Fruit fly (Drosophila melanogaster) whole organism, wandering third instar larva: ENCODE results near the gene CG7824.

Source experiments
- Abd-B ChIP-seq: fragments of >200 bp; optimal IDR thresholded peaks from 2 replicates; lab custom pipeline; 2017; ENCODE audit warnings: missing biosample characterization, missing genetic modification characterization
- CG32264 ChIP-seq: fragments of 200-800 bp; sonication (Bioruptor generic); optimal IDR thresholded peaks from 2 replicates; lab custom pipeline; 2016; ENCODE audit warnings: missing biosample characterization, missing genetic modification characterization
- CG9705 ChIP-seq: fragments of 200-800 bp; sonication (Bioruptor generic); optimal IDR thresholded peaks from 2 replicates; lab custom pipeline; 2018; ENCODE audit warnings: missing biosample characterization, mild to moderate bottlenecking, missing genetic modification characterization
- CrebA ChIP-seq: fragments of 200-800 bp; sonication (Bioruptor generic); optimal IDR thresholded peaks from 2 replicates; lab custom pipeline; 2016; ENCODE audit warnings: missing biosample characterization, mild to moderate bottlenecking, missing genetic modification characterization, borderline replicate concordance
- Dfd ChIP-seq: fragments of >200 bp; optimal IDR thresholded peaks from 2 replicates; lab custom pipeline; 2017; ENCODE audit warnings: missing biosample characterization, missing genetic modification characterization
- Dif ChIP-seq: fragments of 200-275, 200-300 bp; sonication (Bioruptor generic); optimal IDR thresholded peaks from 2 replicates; lab custom pipeline; 2018; ENCODE audit warnings: missing biosample characterization, missing genetic modification characterization; ENCODE audit not compliant: partially characterized antibody
- GATAd ChIP-seq: sonication (Bioruptor generic); optimal IDR thresholded peaks from 2 replicates; lab custom pipeline; 2016; ENCODE audit warnings: missing biosample characterization, missing genetic modification characterization
- HLH106 ChIP-seq: fragments of 200-800 bp; optimal IDR thresholded peaks from 3 replicates; lab custom pipeline; 2019; ENCODE audit warnings: missing biosample characterization, mild to moderate bottlenecking, missing genetic modification characterization, moderate library complexity
- Hnf4 ChIP-seq: fragments of 200-800 bp; sonication (Bioruptor generic); optimal IDR thresholded peaks from 2 replicates; lab custom pipeline; 2016; ENCODE audit warnings: missing biosample characterization, mild to moderate bottlenecking, missing genetic modification characterization
- Hr78 ChIP-seq: fragments of >200 bp; optimal IDR thresholded peaks from 2 replicates; lab custom pipeline; 2017; ENCODE audit warnings: missing biosample characterization, missing genetic modification characterization
- Hr83 ChIP-seq: fragments of 200-300 bp; sonication (Bioruptor generic); optimal IDR thresholded peaks from 2 replicates; lab custom pipeline; 2016; ENCODE audit warnings: missing biosample characterization, mild to moderate bottlenecking, missing genetic modification characterization, moderate library complexity; ENCODE audit not compliant: poor library complexity, severe bottlenecking
- Jra ChIP-seq: sonication (Bioruptor generic); optimal IDR thresholded peaks from 2 replicates; lab custom pipeline; 2016; ENCODE audit warnings: missing biosample characterization, missing genetic modification characterization
- Mio ChIP-seq: sonication (Bioruptor generic); optimal IDR thresholded peaks from 2 replicates; lab custom pipeline; 2016; ENCODE audit warnings: missing biosample characterization, missing genetic modification characterization
- Myc ChIP-seq: fragments of >200 bp; optimal IDR thresholded peaks from 2 replicates; lab custom pipeline; 2017
- N ChIP-seq: fragments of >200 bp; optimal IDR thresholded peaks from 2 replicates; lab custom pipeline; 2018; ENCODE audit warnings: missing biosample characterization, missing external identifiers, missing genetic modification characterization
- OdsH ChIP-seq: fragments of 200-800 bp; sonication (Bioruptor generic); optimal IDR thresholded peaks from 2 replicates; lab custom pipeline; 2016; ENCODE audit warnings: missing biosample characterization, mild to moderate bottlenecking, missing genetic modification characterization
- Rel ChIP-seq, 2 experiments: fragments of 200-800 bp; sonication (Bioruptor generic) in 1 of 2; optimal IDR thresholded peaks; 2 replicates in 1 of 2; 3 replicates in 1 of 2; lab custom pipeline; 2016 to 2019; ENCODE audit warnings: mild to moderate bottlenecking in 2 of 2, missing biosample characterization in 2 of 2, missing genetic modification characterization in 2 of 2, moderate library complexity in 1 of 2
- Sp1 ChIP-seq: fragments of 200-800 bp; sonication (Bioruptor generic); optimal IDR thresholded peaks from 3 replicates; lab custom pipeline; 2019; ENCODE audit warnings: missing biosample characterization, mild to moderate bottlenecking, missing genetic modification characterization, moderate library complexity
- Vsx2 ChIP-seq: fragments of 200-300, 225-300 bp; sonication (Bioruptor generic); optimal IDR thresholded peaks from 2 replicates; lab custom pipeline; 2018; ENCODE audit warnings: missing biosample characterization, missing genetic modification characterization; ENCODE audit not compliant: partially characterized antibody
- br ChIP-seq: fragments of 200-800 bp; sonication (Bioruptor generic); optimal IDR thresholded peaks from 2 replicates; lab custom pipeline; 2016; ENCODE audit warnings: missing biosample characterization, missing genetic modification characterization
- brk ChIP-seq: fragments of 200-800 bp; sonication (Bioruptor generic); optimal IDR thresholded peaks from 2 replicates; lab custom pipeline; 2016; ENCODE audit warnings: missing biosample characterization, mild to moderate bottlenecking, missing genetic modification characterization
- dl ChIP-seq, 2 experiments: fragments of 175-275, 200-275 bp in 1 of 2; fragments of 200-275 bp in 1 of 2; sonication (Bioruptor generic); optimal IDR thresholded peaks; lab custom pipeline; 2018; ENCODE audit warnings: mild to moderate bottlenecking in 2 of 2, missing biosample characterization in 2 of 2, missing genetic modification characterization in 2 of 2, moderate library complexity in 2 of 2; ENCODE audit not compliant: partially characterized antibody in 2 of 2, insufficient read depth in 1 of 2
- dmrt93B ChIP-seq: fragments of 200-800 bp; sonication (Bioruptor generic); optimal IDR thresholded peaks from 2 replicates; lab custom pipeline; 2018; ENCODE audit warnings: missing biosample characterization, mild to moderate bottlenecking, missing genetic modification characterization
- dsf ChIP-seq: sonication (Bioruptor generic); optimal IDR thresholded peaks from 2 replicates; lab custom pipeline; 2016; ENCODE audit warnings: missing biosample characterization, missing genetic modification characterization, borderline replicate concordance
- ey ChIP-seq: fragments of 200-800 bp; sonication (Bioruptor generic); optimal IDR thresholded peaks from 2 replicates; lab custom pipeline; 2016; ENCODE audit warnings: missing biosample characterization, missing genetic modification characterization
- foxo ChIP-seq, 2 experiments: fragments of 200-800 bp; sonication (Bioruptor generic); optimal IDR thresholded peaks; 2 replicates in 1 of 2; 3 replicates in 1 of 2; lab custom pipeline; 2016 to 2017; ENCODE audit warnings: missing biosample characterization in 2 of 2, missing genetic modification characterization in 2 of 2
- fru ChIP-seq: fragments of 200-800 bp; sonication (Bioruptor generic); optimal IDR thresholded peaks from 3 replicates; lab custom pipeline; 2016; ENCODE audit warnings: missing biosample characterization, mild to moderate bottlenecking, missing genetic modification characterization
- h ChIP-seq: fragments of 200-800 bp; sonication (Bioruptor generic); optimal IDR thresholded peaks from 3 replicates; lab custom pipeline; 2016; ENCODE audit warnings: missing biosample characterization, mild to moderate bottlenecking, missing genetic modification characterization
- jim ChIP-seq: fragments of 175-275, 200-325 bp; sonication (Bioruptor generic); optimal IDR thresholded peaks from 2 replicates; lab custom pipeline; 2016; ENCODE audit warnings: missing biosample characterization, mild to moderate bottlenecking, missing genetic modification characterization
- lola ChIP-seq: fragments of >200 bp; optimal IDR thresholded peaks from 2 replicates; lab custom pipeline; 2017; ENCODE audit warnings: missing biosample characterization, missing genetic modification characterization
- pan ChIP-seq: fragments of >200 bp; optimal IDR thresholded peaks from 2 replicates; lab custom pipeline; 2017
- psq ChIP-seq: fragments of 200-800 bp; sonication (Bioruptor generic); optimal IDR thresholded peaks from 3 replicates; lab custom pipeline; 2017; ENCODE audit warnings: missing biosample characterization, mild to moderate bottlenecking, missing genetic modification characterization, moderate library complexity
- rgr ChIP-seq: fragments of 200-800 bp; sonication (Bioruptor generic); optimal IDR thresholded peaks from 3 replicates; lab custom pipeline; 2016; ENCODE audit warnings: missing biosample characterization, mild to moderate bottlenecking, missing genetic modification characterization
- sage ChIP-seq: fragments of 200-800 bp; sonication (Bioruptor generic); optimal IDR thresholded peaks from 2 replicates; lab custom pipeline; 2016; ENCODE audit warnings: missing biosample characterization, mild to moderate bottlenecking, missing genetic modification characterization
- sv ChIP-seq: fragments of 200-800 bp; sonication (Bioruptor generic); optimal IDR thresholded peaks from 3 replicates; lab custom pipeline; 2016; ENCODE audit warnings: missing biosample characterization, missing genetic modification characterization
- tai ChIP-seq: sonication (Bioruptor generic); optimal IDR thresholded peaks from 2 replicates; lab custom pipeline; 2016; ENCODE audit warnings: missing biosample characterization, missing genetic modification characterization
- usp ChIP-seq: fragments of >200 bp; optimal IDR thresholded peaks from 2 replicates; lab custom pipeline; 2017; ENCODE audit warnings: missing biosample characterization, missing genetic modification characterization
- woc ChIP-seq: sonication (Bioruptor generic); optimal IDR thresholded peaks from 2 replicates; lab custom pipeline; 2016; ENCODE audit warnings: missing biosample characterization, mild to moderate bottlenecking, missing genetic modification characterization

CG7824 gene

DNA sequence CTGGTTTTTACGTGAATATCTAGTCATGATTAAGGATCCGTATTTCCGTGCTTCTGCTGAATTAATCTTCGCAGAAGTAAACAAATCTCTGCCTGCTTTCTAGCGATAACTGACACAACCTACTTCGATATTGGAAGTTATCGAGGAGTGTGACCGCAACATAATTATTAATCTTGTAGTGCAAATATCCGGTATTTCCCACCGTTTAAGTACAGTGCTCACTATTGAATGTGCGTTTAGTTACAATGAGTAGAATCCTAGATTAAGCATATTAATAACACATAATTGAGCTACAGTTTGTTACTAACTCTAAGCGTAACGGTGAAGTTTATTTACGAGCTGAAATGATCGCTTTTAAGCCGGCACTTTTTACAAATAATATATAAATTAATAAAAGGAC is 1.0 kb upstream of the CG7824 start:
- TF ChIP-seq CG32264 (GFP tag; lab: Kevin White, UChicago) (no peak), dmrt93B (GFP tag; lab: Kevin White, UChicago) (no peak), h (GFP tag; lab: Kevin White, UChicago) (no peak), woc (no peak), N (GFP tag; lab: Kevin White, UChicago) (no peak), foxo (GFP tag; optimal IDR thresholded peaks at IDR 0.05; lab: Kevin White, UChicago) (peak in 1 of 2 experiments; percentile 43), HLH106 (tag; lab: Kevin White, UChicago) (peak; percentile 45), usp (GFP tag; lab: Kevin White, UChicago) (no peak), GATAd (GFP tag; lab: Kevin White, UChicago) (no peak), Dif (no peak), CG9705 (GFP tag; lab: Kevin White, UChicago) (peak; percentile 9), sv (no peak), Myc (lab: Kevin White, UChicago) (no peak), OdsH (no peak), fru (GFP tag; lab: Kevin White, UChicago) (no peak), Hnf4 (GFP tag; lab: Kevin White, UChicago) (no peak), sage (GFP tag; lab: Kevin White, UChicago) (no peak), ey (GFP tag; lab: Kevin White, UChicago) (peak; percentile 22), dsf (no peak), Dfd (GFP tag; lab: Kevin White, UChicago) (no peak), brk (GFP tag; lab: Kevin White, UChicago) (no peak), Abd-B (GFP tag; lab: Kevin White, UChicago) (no peak), Sp1 (GFP tag; lab: Kevin White, UChicago) (no peak), Rel (GFP tag; optimal IDR thresholded peaks at IDR 0.05; lab: Kevin White, UChicago) (no peak), Rel (tag; optimal IDR thresholded peaks at IDR 0.05; lab: Kevin White, UChicago) (peak; percentile 99), Jra (GFP tag; lab: Kevin White, UChicago) (no peak), dl (GFP tag; optimal IDR thresholded peaks at IDR 0.05; lab: Kevin White, UChicago; ENCODE audit: insufficient read depth in 1 of 2, partially characterized antibody in 2 of 2) (no peak), psq (GFP tag; lab: Kevin White, UChicago) (no peak), Mio (GFP tag; lab: Kevin White, UChicago) (no peak), pan (lab: Kevin White, UChicago) (no peak), tai (GFP tag; lab: Kevin White, UChicago) (no peak), CrebA (GFP tag; lab: Kevin White, UChicago) (no peak), Vsx2 (GFP tag; lab: Kevin White, UChicago) (no peak), br (GFP tag; lab: Kevin White, UChicago) (no peak), rgr (GFP tag; lab: Kevin White, UChicago) (no peak), jim (GFP tag; lab: Kevin White, UChicago) (no peak), Hr78 (GFP tag; lab: Kevin White, UChicago) (no peak), lola (GFP tag; lab: Kevin White, UChicago) (no peak), Hr83 (GFP tag; lab: Kevin White, UChicago) (no peak)

DNA sequence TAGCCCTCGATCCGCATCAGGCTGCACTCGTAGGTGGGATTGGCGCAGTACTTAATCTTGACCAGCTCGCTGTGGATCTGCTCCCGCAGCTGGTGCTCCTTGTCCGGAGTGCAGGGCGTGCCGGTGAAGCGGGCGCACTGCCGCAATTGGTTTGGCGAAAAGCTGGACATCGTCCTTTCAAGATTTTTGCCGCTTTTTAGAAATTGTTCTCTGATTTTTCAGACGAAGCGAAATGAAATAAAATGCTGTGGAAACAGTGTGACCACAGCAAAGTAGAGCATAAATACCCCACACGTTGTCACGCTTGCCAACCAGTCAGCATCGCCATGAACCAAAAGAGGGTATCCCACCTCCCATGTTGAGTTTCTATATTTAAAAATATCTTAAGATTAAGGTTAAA is 1.5 kb downstream of the CG7824 start, which contains the start of gene dgt1:
Gene dgt1, minus strand, starts transcription at position 264 of the 400 bp plus-strand sequence.
- TF ChIP-seq Myc (lab: Kevin White, UChicago) = peak; percentile 81
- TF ChIP-seq OdsH = no peak

DNA sequence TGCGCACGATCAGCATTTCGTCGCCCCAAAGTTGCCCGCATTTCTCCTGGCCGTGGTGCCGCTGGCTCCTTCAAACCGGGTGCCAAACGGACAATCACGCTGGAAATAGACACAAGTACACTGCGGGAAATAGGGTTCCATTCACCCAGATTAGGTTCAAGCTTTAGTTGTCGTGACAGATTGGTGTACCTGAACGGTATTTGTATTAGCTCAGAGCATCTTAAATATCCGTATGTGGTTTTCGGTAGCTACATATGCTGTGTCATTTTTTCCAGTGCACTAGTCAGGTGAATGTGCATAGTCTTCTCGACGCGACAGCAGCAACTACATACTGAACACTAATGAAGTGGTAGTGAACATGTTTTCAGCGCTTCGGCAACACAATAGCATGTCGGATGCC is 11.6 kb downstream of the CG7824 start:
- TF ChIP-seq Rel (GFP tag; optimal IDR thresholded peaks at IDR 0.05; lab: Kevin White, UChicago) (no peak), Rel (tag; optimal IDR thresholded peaks at IDR 0.05; lab: Kevin White, UChicago) (no peak), rgr (GFP tag; lab: Kevin White, UChicago) (no peak), usp (GFP tag; lab: Kevin White, UChicago) (no peak), sage (GFP tag; lab: Kevin White, UChicago) (no peak), foxo (GFP tag; optimal IDR thresholded peaks at IDR 0.05; lab: Kevin White, UChicago) (no peak), Hr78 (GFP tag; lab: Kevin White, UChicago) (no peak), GATAd (GFP tag; lab: Kevin White, UChicago) (no peak)
- TF ChIP-seq, all 38 proteins: peak for 0
